Worm (Caenorhabditis elegans): ENCODE data around the gene cyp-33B1.

Gene cyp-33B1

ce11 chrV:9015540-9015939 is 25.6 kb upstream of the cyp-33B1 start, which contains the start of gene srt-18:
Gene srt-18, minus strand, starts transcription at chrV:9015640.
- TF ChIP-seq him-1 (tag; optimal IDR thresholded peaks at IDR 0.05) (no peak), F49E8.2 (tag; optimal IDR thresholded peaks at IDR 0.05; ENCODE audit: insufficient read depth) (no peak), hlh-26 (GFP tag; conservative IDR thresholded peaks at IDR 0.05) (no peak), nhr-90 (tag; optimal IDR thresholded peaks at IDR 0.05) (no peak)

ce11 chrV:9016479-9016878 is 24.7 kb upstream of the cyp-33B1 start, which contains the start of gene oac-40:
Gene oac-40, plus strand, starts transcription at chrV:9016779.
- TF ChIP-seq bed-2 (GFP tag; IDR thresholded peaks at IDR 0.05) (no peak), lag-1 (GFP tag; IDR thresholded peaks at IDR 0.05) (no peak), egl-44 (GFP tag; IDR thresholded peaks at IDR 0.05) (no peak), mxl-1 (tag; optimal IDR thresholded peaks at IDR 0.05) (no peak)

ce11 chrV:9018871-9019270 is 22.3 kb upstream of the cyp-33B1 start:
- TF ChIP-seq ama-1 (optimal IDR thresholded peaks at IDR 0.05) (no peak), ama-1 (GFP tag; optimal IDR thresholded peaks at IDR 0.05) (no peak), snpc-3.4 (tag; optimal IDR thresholded peaks at IDR 0.05) (no peak), let-607 (tag; optimal IDR thresholded peaks at IDR 0.05) (no peak), lsy-27 (tag; optimal IDR thresholded peaks at IDR 0.05; ENCODE audit: borderline replicate concordance, insufficient read depth) (no peak), nhr-80 (tag; optimal IDR thresholded peaks at IDR 0.05) (no peak), nhr-179 (tag; optimal IDR thresholded peaks at IDR 0.05) (no peak), mes-4 (tag; optimal IDR thresholded peaks at IDR 0.05) (no peak), mxl-1 (tag; optimal IDR thresholded peaks at IDR 0.05) (no peak), F37B4.10 (GFP tag; IDR thresholded peaks at IDR 0.05) (no peak), ccch-3 (GFP tag; optimal IDR thresholded peaks at IDR 0.05) (no peak), K12H6.12 (tag; optimal IDR thresholded peaks at IDR 0.05) (no peak), F33H1.4 (GFP tag; IDR thresholded peaks at IDR 0.05) (no peak), lag-1 (GFP tag; IDR thresholded peaks at IDR 0.05) (no peak), Y79H2A.3 (GFP tag; conservative IDR thresholded peaks at IDR 0.05) (no peak), nhr-27 (tag; optimal IDR thresholded peaks at IDR 0.05) (no peak), die-1 (tag; optimal IDR thresholded peaks at IDR 0.05) (no peak), efl-1 (GFP tag; optimal IDR thresholded peaks at IDR 0.05) (no peak), F57A8.1 (GFP tag; optimal IDR thresholded peaks at IDR 0.05) (no peak), dpl-1 (GFP tag; optimal IDR thresholded peaks at IDR 0.05) (no peak)

ce11 chrV:9022078-9022477 is 19.1 kb upstream of the cyp-33B1 start, which contains the start of gene oac-41:
Gene oac-41, minus strand, starts transcription at chrV:9022178.
- TF ChIP-seq Y56A3A.18 (GFP tag; IDR thresholded peaks at IDR 0.05) (no peak), ceh-27 (GFP tag; optimal IDR thresholded peaks at IDR 0.05) (no peak), K11D2.4 (GFP tag; IDR thresholded peaks at IDR 0.05) (no peak), xnd-1 (tag; optimal IDR thresholded peaks at IDR 0.05) (no peak), B0035.1 (tag; optimal IDR thresholded peaks at IDR 0.05) (no peak), K12H6.12 (tag; optimal IDR thresholded peaks at IDR 0.05) (no peak), zfh-2 (GFP tag; conservative IDR thresholded peaks at IDR 0.05) (no peak), Y53G8AR.9 (GFP tag; conservative IDR thresholded peaks at IDR 0.05) (no peak), lsy-27 (tag; optimal IDR thresholded peaks at IDR 0.05; ENCODE audit: borderline replicate concordance, insufficient read depth) (no peak), ztf-18 (tag; optimal IDR thresholded peaks at IDR 0.05) (no peak), lag-1 (GFP tag; IDR thresholded peaks at IDR 0.05) (no peak), nhr-120 (GFP tag; IDR thresholded peaks at IDR 0.05) (no peak), Y53F4B.3 (GFP tag; IDR thresholded peaks at IDR 0.05) (no peak), ceh-91 (GFP tag; IDR thresholded peaks at IDR 0.05) (no peak)

Data from whole organism, young adult.